Worm (Caenorhabditis elegans) whole organism, early embryonic: Measurements from ENCODE around the gene wrt-2.

Experiments used
- B0310.2 ChIP-seq: sonication (generic microtip); optimal IDR thresholded peaks from 2 replicates; lab custom pipeline; 2016; ENCODE audit warnings: mild to moderate bottlenecking, missing genetic modification characterization, missing compliant biosample characterization
- F13C5.2 ChIP-seq: sonication (generic microtip); optimal IDR thresholded peaks from 2 replicates; lab custom pipeline; 2017; ENCODE audit warnings: mild to moderate bottlenecking, missing genetic modification characterization, inconsistent platforms, missing compliant biosample characterization
- ama-1 ChIP-seq: fragments of 150-350 bp; optimal IDR thresholded peaks from 2 replicates; lab custom pipeline; 2014
- ceh-13 ChIP-seq: fragments of 200-800 bp; sonication (Bioruptor generic); optimal IDR thresholded peaks from 2 replicates; lab custom pipeline; 2018; ENCODE audit warnings: mild to moderate bottlenecking, missing genetic modification characterization, missing compliant biosample characterization
- hmbx-1 ChIP-seq: sonication (generic microtip); optimal IDR thresholded peaks from 2 replicates; lab custom pipeline; 2016; ENCODE audit warnings: mild to moderate bottlenecking, missing genetic modification characterization, missing compliant biosample characterization
- hmg-4 ChIP-seq: fragments of 200-800 bp; sonication (Bioruptor generic); optimal IDR thresholded peaks from 2 replicates; lab custom pipeline; 2018; ENCODE audit warnings: mild to moderate bottlenecking, missing genetic modification characterization, missing compliant biosample characterization
- pes-1 ChIP-seq: fragments of 200-800 bp; sonication (Bioruptor generic); IDR thresholded peaks from 2 replicates; pipeline ENCODE4 v1.3.6; 2022; ENCODE audit warnings: missing genetic modification reagents, missing genetic modification characterization, missing compliant biosample characterization
- sea-1 ChIP-seq: fragments of 200-800 bp; sonication (Bioruptor generic); conservative IDR thresholded peaks from 2 replicates; pipeline ENCODE4 v1.3.6; 2022; ENCODE audit warnings: missing genetic modification characterization, missing compliant biosample characterization
- tra-4 ChIP-seq: sonication (generic microtip); optimal IDR thresholded peaks from 2 replicates; lab custom pipeline; 2017; ENCODE audit warnings: missing genetic modification characterization, missing compliant biosample characterization

ce11 chrX:3114306-3115133, 20.4 kb upstream of the wrt-2 start, which contains the start of gene gpd-2:
- TF ChIP-seq hmbx-1 (no peak), ama-1 (no peak), pes-1 (GFP tag; lab: Robert Waterston, UW) (no peak), hmg-4 (GFP tag; lab: Kevin White, UChicago) (no peak), tra-4 (tag; lab: Kevin White, UChicago) (no peak), sea-1 (GFP tag; lab: Robert Waterston, UW) (no peak), ceh-13 (GFP tag; lab: Kevin White, UChicago) (no peak), B0310.2 (tag; lab: Kevin White, UChicago) (no peak), F13C5.2 (no peak)
